Worm (Caenorhabditis elegans): ENCODE measurements around the gene lido-14.

DNA sequence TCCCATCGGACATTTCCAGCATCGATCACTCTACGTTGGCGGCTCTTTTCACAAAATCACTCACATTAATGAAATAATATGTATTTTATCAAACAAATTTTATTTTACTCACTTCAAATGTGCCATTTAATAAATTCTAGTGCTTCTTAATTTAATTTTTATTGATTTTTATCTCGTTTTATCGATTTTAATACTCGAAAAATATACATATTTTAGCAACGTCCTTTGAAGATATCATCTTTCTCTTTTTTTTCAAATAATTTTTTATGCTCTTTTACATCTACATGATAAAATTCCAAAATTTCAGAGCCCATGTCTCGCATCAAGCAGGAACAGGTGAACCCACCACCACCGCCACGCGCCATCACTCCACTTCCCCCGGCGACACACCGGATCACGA is at the start of gene lido-14, which contains the start of gene bath-27:
- TF ChIP-seq lim-7 (GFP tag; IDR thresholded peaks at IDR 0.05) = no peak
- no peak for TF ChIP-seq pha-4 (GFP tag; IDR thresholded peaks at IDR 0.05)
- no peak for TF ChIP-seq pha-4 (tag; optimal IDR thresholded peaks at IDR 0.05)
- no peak for TF ChIP-seq lsy-2 (tag; optimal IDR thresholded peaks at IDR 0.05)
- no peak for TF ChIP-seq nhr-111 (GFP tag; optimal IDR thresholded peaks at IDR 0.05)
- TF ChIP-seq snpc-4 (tag; optimal IDR thresholded peaks at IDR 0.05) = no peak
- TF ChIP-seq R02D3.7 (tag; optimal IDR thresholded peaks at IDR 0.05) = no peak
- TF ChIP-seq ceh-28 (tag; optimal IDR thresholded peaks at IDR 0.05) = no peak

Data from whole organism, L4 larva.